Fruit fly (Drosophila melanogaster): ENCODE data around the gene Nepl7.

DNA sequence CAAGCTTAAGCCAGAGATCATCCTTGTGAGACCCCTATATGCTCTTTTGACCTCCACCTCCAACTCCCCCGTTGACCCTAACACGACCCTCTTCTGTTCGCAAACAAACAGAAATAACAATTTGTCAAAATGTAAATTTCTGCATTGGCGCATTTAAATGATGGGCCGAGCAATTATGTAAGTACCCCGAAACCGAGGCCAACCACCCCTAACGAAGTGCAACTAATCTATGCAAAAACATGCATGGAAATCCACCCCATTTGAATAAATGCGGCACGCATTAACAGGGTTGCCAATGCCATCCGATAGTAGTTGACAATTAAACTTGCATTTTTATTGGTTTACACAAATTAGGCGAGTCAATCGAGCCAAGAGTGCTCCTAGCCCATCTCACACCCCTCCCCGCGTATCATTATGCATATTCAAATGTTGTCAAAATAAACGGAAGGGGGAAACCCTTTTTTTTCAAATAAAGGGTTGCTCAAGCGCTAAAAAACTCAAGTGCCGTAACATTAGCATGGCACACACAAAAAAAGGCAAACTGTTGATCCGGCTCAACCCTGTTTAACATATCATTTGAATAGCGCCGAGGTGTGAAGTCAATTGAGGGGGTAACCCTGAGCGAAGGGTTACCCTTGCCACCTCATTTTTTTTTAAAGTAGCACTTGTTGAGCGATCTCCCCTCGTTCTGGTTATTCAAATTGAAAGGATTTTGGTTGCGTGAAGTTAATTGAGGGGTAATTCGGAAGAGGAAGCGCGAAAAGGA is 12.3 kb upstream of the Nepl7 start:
- TF ChIP-seq CTCF (optimal IDR thresholded peaks at IDR 0.05) (no peak), CG8478 (optimal IDR thresholded peaks at IDR 0.05) (no peak)
